Fruit fly (Drosophila melanogaster) whole organism, embryonic: Measurements from ENCODE around the gene CG43938.
A peak's percentile ranks its signal among the peaks of the same experiment; 100 is the strongest.

ENCODE experiments used
- ATbp ChIP-seq: fragments of 200-800 bp; sonication (Bioruptor generic); optimal IDR thresholded peaks from 2 replicates; lab custom pipeline; 2017; ENCODE audit warnings: missing biosample characterization, mild to moderate bottlenecking, missing genetic modification characterization, missing genetic modification reagents
- Bdp1 ChIP-seq: fragments of 200-800 bp; sonication (Bioruptor generic); optimal IDR thresholded peaks from 3 replicates; lab custom pipeline; 2016; ENCODE audit warnings: missing biosample characterization, missing genetic modification characterization
- CG10274 ChIP-seq: fragments of 200-800 bp; sonication (Bioruptor generic); optimal IDR thresholded peaks from 3 replicates; lab custom pipeline; 2017; ENCODE audit warnings: missing biosample characterization, mild to moderate bottlenecking, missing genetic modification characterization
- CG10543 ChIP-seq: fragments of 200-800 bp; sonication (Bioruptor generic); optimal IDR thresholded peaks from 3 replicates; lab custom pipeline; 2017; ENCODE audit warnings: missing biosample characterization, mild to moderate bottlenecking, missing genetic modification characterization, moderate library complexity
- CG10565 ChIP-seq: fragments of 200-800 bp; sonication (Bioruptor generic); optimal IDR thresholded peaks from 3 replicates; lab custom pipeline; 2016; ENCODE audit warnings: missing biosample characterization, mild to moderate bottlenecking, missing genetic modification characterization
- CG11093 ChIP-seq: fragments of 200-800 bp; sonication (Bioruptor generic); IDR thresholded peaks from 3 replicates; pipeline ENCODE4 v1.3.6; 2022; ENCODE audit warnings: missing biosample characterization, missing genetic modification characterization
- CG12071 ChIP-seq: fragments of 200-800 bp; sonication (Bioruptor generic); optimal IDR thresholded peaks from 3 replicates; lab custom pipeline; 2018; ENCODE audit warnings: missing biosample characterization, mild to moderate bottlenecking, missing genetic modification characterization
- CG12219 ChIP-seq: fragments of 200-800 bp; sonication (Bioruptor generic); optimal IDR thresholded peaks from 3 replicates; lab custom pipeline; 2018; ENCODE audit warnings: missing biosample characterization, mild to moderate bottlenecking, missing genetic modification characterization
- CG12942 ChIP-seq: fragments of 200-800 bp; sonication (Bioruptor generic); optimal IDR thresholded peaks from 3 replicates; lab custom pipeline; 2016; ENCODE audit warnings: missing biosample characterization, missing genetic modification characterization
- CG14860 ChIP-seq: fragments of 200-800 bp; sonication (Bioruptor generic); IDR thresholded peaks from 3 replicates; pipeline ENCODE4 v1.3.6; 2022; ENCODE audit warnings: missing biosample characterization, missing genetic modification characterization; ENCODE audit not compliant: partially characterized antibody
- CG1792 ChIP-seq: fragments of 200-800 bp; sonication (Bioruptor generic); optimal IDR thresholded peaks from 2 replicates; lab custom pipeline; 2016; ENCODE audit warnings: missing biosample characterization, missing genetic modification characterization
- CG18599 ChIP-seq: fragments of 200-800 bp; sonication (Bioruptor generic); optimal IDR thresholded peaks from 3 replicates; lab custom pipeline; 2017; ENCODE audit warnings: missing biosample characterization, missing genetic modification characterization, mild to moderate bottlenecking, moderate library complexity, missing genetic modification reagents
- CG2120 ChIP-seq: fragments of 200-800 bp; sonication (Bioruptor generic); optimal IDR thresholded peaks from 3 replicates; lab custom pipeline; 2016; ENCODE audit warnings: missing biosample characterization, missing genetic modification characterization
- CG31224 ChIP-seq: fragments of 200-800 bp; sonication (Bioruptor generic); IDR thresholded peaks from 2 replicates; pipeline ENCODE4 v1.3.6; 2022; ENCODE audit warnings: missing biosample characterization, missing genetic modification characterization
- CG31365 ChIP-seq: fragments of 200-800 bp; sonication (Bioruptor generic); optimal IDR thresholded peaks from 2 replicates; lab custom pipeline; 2018; ENCODE audit warnings: missing biosample characterization, mild to moderate bottlenecking, missing genetic modification characterization
- CG3163 ChIP-seq: fragments of 200-800 bp; sonication (Bioruptor generic); optimal IDR thresholded peaks from 3 replicates; lab custom pipeline; 2016; ENCODE audit warnings: missing biosample characterization, missing genetic modification characterization
- CG3847 ChIP-seq: fragments of 200-800 bp; sonication (Bioruptor generic); IDR thresholded peaks from 2 replicates; pipeline ENCODE4 v1.3.6; 2022; ENCODE audit warnings: missing biosample characterization, missing genetic modification characterization
- CG4328 ChIP-seq: fragments of 200-800 bp; sonication (Bioruptor generic); optimal IDR thresholded peaks from 3 replicates; lab custom pipeline; 2017; ENCODE audit warnings: missing biosample characterization, missing genetic modification reagents, missing genetic modification characterization
- CG4404 ChIP-seq: fragments of 200-800 bp; sonication (Bioruptor generic); IDR thresholded peaks from 2 replicates; pipeline ENCODE4 v1.3.6; 2022; ENCODE audit warnings: missing biosample characterization, missing genetic modification characterization
- CG4617 ChIP-seq: fragments of 200-800 bp; sonication (Bioruptor generic); optimal IDR thresholded peaks from 3 replicates; lab custom pipeline; 2016; ENCODE audit warnings: missing biosample characterization, missing genetic modification characterization, borderline replicate concordance
- CG6654 ChIP-seq: fragments of 200-800 bp; sonication (Bioruptor generic); optimal IDR thresholded peaks from 2 replicates; lab custom pipeline; 2017; ENCODE audit warnings: missing biosample characterization, mild to moderate bottlenecking, missing genetic modification characterization
- CG7271 ChIP-seq: fragments of 200-800 bp; sonication (Bioruptor generic); optimal IDR thresholded peaks from 2 replicates; lab custom pipeline; 2018; ENCODE audit warnings: missing biosample characterization, mild to moderate bottlenecking, missing genetic modification characterization, moderate library complexity
- CG7745 ChIP-seq: fragments of 200-800 bp; sonication (Bioruptor generic); optimal IDR thresholded peaks from 2 replicates; lab custom pipeline; 2018; ENCODE audit warnings: missing biosample characterization, mild to moderate bottlenecking, missing genetic modification characterization, moderate library complexity
- Dip3 ChIP-seq: fragments of 200-800 bp; sonication (Bioruptor generic); optimal IDR thresholded peaks from 3 replicates; lab custom pipeline; 2016; ENCODE audit warnings: missing biosample characterization, missing genetic modification characterization
- HLH4C ChIP-seq: fragments of 200-800 bp; sonication (Bioruptor generic); IDR thresholded peaks from 3 replicates; pipeline ENCODE4 v1.3.6; 2022; ENCODE audit warnings: missing biosample characterization, missing genetic modification characterization; ENCODE audit not compliant: partially characterized antibody
- Hmx ChIP-seq: fragments of 200-800 bp; sonication (Bioruptor generic); optimal IDR thresholded peaks from 2 replicates; lab custom pipeline; 2016; ENCODE audit warnings: missing biosample characterization, missing genetic modification characterization
- Hr78 ChIP-seq, 2 experiments: fragments of 200-800 bp in 1 of 2; fragments of >200 bp in 1 of 2; sonication (Bioruptor generic) in 1 of 2; optimal IDR thresholded peaks; 2 replicates each; lab custom pipeline; 2017 to 2019; ENCODE audit warnings: missing biosample characterization in 2 of 2, missing genetic modification characterization in 2 of 2, mild to moderate bottlenecking in 1 of 2, moderate library complexity in 1 of 2
- Max ChIP-seq: fragments of 200-800 bp; sonication (Bioruptor generic); optimal IDR thresholded peaks from 2 replicates; lab custom pipeline; 2016; ENCODE audit warnings: missing biosample characterization, mild to moderate bottlenecking, missing genetic modification characterization
- Mes4 ChIP-seq: fragments of 200-800 bp; sonication (Bioruptor generic); optimal IDR thresholded peaks from 2 replicates; lab custom pipeline; 2016; ENCODE audit warnings: missing biosample characterization, missing genetic modification characterization
- NFAT ChIP-seq: fragments of 200-800 bp; sonication (Bioruptor generic); IDR thresholded peaks from 2 replicates; pipeline ENCODE4 v1.3.6; 2022; ENCODE audit warnings: missing biosample characterization, missing genetic modification characterization
- Nf-YA ChIP-seq: fragments of 200-800 bp; sonication (Bioruptor generic); IDR thresholded peaks from 2 replicates; pipeline ENCODE4 v1.3.6; 2022; ENCODE audit warnings: missing biosample characterization, missing genetic modification characterization
- Ptx1 ChIP-seq: fragments of 200-800 bp; sonication (Bioruptor generic); IDR thresholded peaks from 2 replicates; pipeline ENCODE4 v1.3.6; 2022; ENCODE audit warnings: missing biosample characterization, missing genetic modification characterization
- Scr ChIP-seq: fragments of 200-800 bp; sonication (Bioruptor generic); IDR thresholded peaks from 2 replicates; pipeline ENCODE4 v1.3.6; 2022; ENCODE audit warnings: missing biosample characterization, missing genetic modification characterization; ENCODE audit not compliant: partially characterized antibody
- Tbp ChIP-seq: fragments of >200 bp; optimal IDR thresholded peaks from 2 replicates; lab custom pipeline; 2018; ENCODE audit warnings: missing biosample characterization, missing genetic modification characterization
- az2 ChIP-seq: fragments of 200-800 bp; sonication (Bioruptor generic); optimal IDR thresholded peaks from 3 replicates; lab custom pipeline; 2016; ENCODE audit warnings: missing biosample characterization, missing genetic modification characterization
- da ChIP-seq: fragments of 200-800 bp; sonication (Bioruptor generic); optimal IDR thresholded peaks from 2 replicates; lab custom pipeline; 2016; ENCODE audit warnings: missing biosample characterization, missing genetic modification characterization
- danr ChIP-seq: fragments of 200-800 bp; sonication (Bioruptor generic); IDR thresholded peaks from 2 replicates; pipeline ENCODE4 v1.3.6; 2022; ENCODE audit warnings: missing biosample characterization, missing genetic modification characterization
- gem ChIP-seq: fragments of 200-800 bp; sonication (Bioruptor generic); optimal IDR thresholded peaks from 2 replicates; lab custom pipeline; 2019; ENCODE audit warnings: missing biosample characterization, mild to moderate bottlenecking, missing genetic modification characterization, moderate library complexity
- hkb ChIP-seq, 2 experiments: fragments of 200-800 bp in 1 of 2; fragments of >200 bp in 1 of 2; sonication (Bioruptor generic) in 1 of 2; IDR thresholded peaks in 1 of 2; optimal IDR thresholded peaks in 1 of 2; 2 replicates each; pipeline versions ENCODE4 v1.3.6 to Lab custom; 2017 to 2022; ENCODE audit warnings: missing biosample characterization in 1 of 2, missing genetic modification characterization in 1 of 2
- nmo ChIP-seq: fragments of 200-800 bp; sonication (Bioruptor generic); optimal IDR thresholded peaks from 2 replicates; lab custom pipeline; 2018; ENCODE audit warnings: missing biosample characterization, mild to moderate bottlenecking, missing genetic modification characterization, moderate library complexity
- org-1 ChIP-seq: fragments of 200-800 bp; sonication (Bioruptor generic); optimal IDR thresholded peaks from 2 replicates; lab custom pipeline; 2017; ENCODE audit warnings: missing biosample characterization, missing genetic modification characterization
- sc ChIP-seq, 3 experiments: fragments of >200 bp in 2 of 3; fragments of 200-800 bp in 1 of 3; sonication (Bioruptor generic) in 1 of 3; optimal IDR thresholded peaks; 2 replicates in 2 of 3; 3 replicates in 1 of 3; lab custom pipeline; 2017; ENCODE audit warnings: mild to moderate bottlenecking in 1 of 3, missing biosample characterization in 1 of 3, missing genetic modification characterization in 1 of 3, missing genetic modification reagents in 1 of 3
- scrt ChIP-seq: fragments of 200-800 bp; sonication (Bioruptor generic); optimal IDR thresholded peaks from 2 replicates; lab custom pipeline; 2018; ENCODE audit warnings: missing biosample characterization, mild to moderate bottlenecking, missing genetic modification characterization, moderate library complexity
- slou ChIP-seq: fragments of 200-800 bp; sonication (Bioruptor generic); optimal IDR thresholded peaks from 3 replicates; lab custom pipeline; 2016; ENCODE audit warnings: missing biosample characterization, missing genetic modification characterization
- tin ChIP-seq: fragments of 200-800 bp; sonication (Bioruptor generic); optimal IDR thresholded peaks from 3 replicates; lab custom pipeline; 2016; ENCODE audit warnings: missing biosample characterization, missing genetic modification characterization
- unpg ChIP-seq: fragments of 200-800 bp; sonication (Bioruptor generic); optimal IDR thresholded peaks from 3 replicates; lab custom pipeline; 2018; ENCODE audit warnings: missing biosample characterization, mild to moderate bottlenecking, missing genetic modification characterization, moderate library complexity
- vvl ChIP-seq: fragments of 200-800 bp; sonication (Bioruptor generic); IDR thresholded peaks from 2 replicates; pipeline ENCODE4 v1.3.6; 2022; ENCODE audit warnings: missing biosample characterization, missing genetic modification characterization
- zen ChIP-seq: fragments of 200-800 bp; sonication (Bioruptor generic); optimal IDR thresholded peaks from 3 replicates; lab custom pipeline; 2018; ENCODE audit warnings: missing biosample characterization, mild to moderate bottlenecking, missing genetic modification characterization, moderate library complexity

The CG43938 gene

dm6 chr3L:21172527-21173253 is 51.2 kb downstream of the CG43938 start, which contains the start of the genes chb and AsnS (continued):
- TF ChIP-seq CG1792 (peak; percentile 48), nmo (GFP tag; lab: Kevin White, UChicago) (peak; percentile 94), zen (tag; lab: Kevin White, UChicago) (peak; percentile 84), CG7271 (peak; percentile 70), CG10565 (GFP tag; lab: Kevin White, UChicago) (no peak), Bdp1 (peak; percentile 25), danr (GFP tag; lab: Robert Waterston, UW) (peak; percentile 51), CG31224 (peak; percentile 88), CG12071 (peak; percentile 83), NFAT (GFP tag; lab: Robert Waterston, UW) (peak; percentile 85), CG10543 (GFP tag; lab: Kevin White, UChicago) (peak; percentile 19), unpg (GFP tag; lab: Kevin White, UChicago) (peak; percentile 97), CG3847 (peak; percentile 90), vvl (GFP tag; lab: Robert Waterston, UW) (peak; percentile 96), hkb (optimal IDR thresholded peaks at IDR 0.05; lab: Kevin White, UChicago) (no peak), hkb (GFP tag; IDR thresholded peaks at IDR 0.05; lab: Robert Waterston, UW) (peak; percentile 93), CG31365 (tag; lab: Kevin White, UChicago) (peak; percentile 53), sc (optimal IDR thresholded peaks at IDR 0.05; lab: Kevin White, UChicago) (no peak), sc (GFP tag; optimal IDR thresholded peaks at IDR 0.05; lab: Kevin White, UChicago) (peak; percentile 62), CG14860 (no peak), slou (GFP tag; lab: Kevin White, UChicago) (peak; percentile 80), tin (peak; percentile 72), CG4404 (GFP tag; lab: Robert Waterston, UW) (peak; percentile 70), Max (GFP tag; lab: Kevin White, UChicago) (peak; percentile 82), Hmx (peak; percentile 34), Tbp (GFP tag; lab: Kevin White, UChicago) (no peak), CG12942 (GFP tag; lab: Kevin White, UChicago) (peak; percentile 68), HLH4C (no peak), da (GFP tag; lab: Kevin White, UChicago) (no peak), CG4328 (GFP tag; lab: Kevin White, UChicago) (no peak), CG10274 (peak; percentile 56), az2 (peak; percentile 82), CG11093 (GFP tag; lab: Robert Waterston, UW) (peak; percentile 81), CG7745 (tag; lab: Kevin White, UChicago) (peak; percentile 84), CG3163 (GFP tag; lab: Kevin White, UChicago) (no peak), Nf-YA (GFP tag; lab: Robert Waterston, UW) (peak; percentile 90), Hr78 (GFP tag; optimal IDR thresholded peaks at IDR 0.05; lab: Kevin White, UChicago) (peak in 1 of 2 experiments; percentile 51), scrt (GFP tag; lab: Kevin White, UChicago) (no peak), CG18599 (GFP tag; lab: Kevin White, UChicago) (peak; percentile 87), Mes4 (GFP tag; lab: Kevin White, UChicago) (peak; percentile 18), Ptx1 (GFP tag; lab: Robert Waterston, UW) (peak; percentile 96), CG4617 (GFP tag; lab: Kevin White, UChicago) (peak; percentile 39), CG6654 (GFP tag; lab: Kevin White, UChicago) (peak; percentile 53), gem (peak; percentile 97), org-1 (GFP tag; lab: Kevin White, UChicago) (peak; percentile 78), ATbp (GFP tag; lab: Kevin White, UChicago) (peak; percentile 90), CG2120 (GFP tag; lab: Kevin White, UChicago) (peak; percentile 93), Dip3 (GFP tag; lab: Kevin White, UChicago) (peak; percentile 69), Scr (GFP tag; lab: Robert Waterston, UW) (no peak), CG12219 (GFP tag; lab: Kevin White, UChicago) (peak; percentile 86)
